Worm (Caenorhabditis elegans) whole organism, L3 larva: Measurements from ENCODE around the gene cyp-33C6.

Experiments used
- aly-2 ChIP-seq: fragments of 150-350 bp; optimal IDR thresholded peaks from 2 replicates; lab custom pipeline; 2014; ENCODE audit warnings: missing biosample characterization, missing genetic modification characterization
- ama-1 ChIP-seq: fragments of 150-350 bp; optimal IDR thresholded peaks from 2 replicates; lab custom pipeline; 2018
- egl-27 ChIP-seq: sonication (generic microtip); optimal IDR thresholded peaks from 4 replicates; lab custom pipeline; 2017; ENCODE audit warnings: missing biosample characterization, missing genetic modification reagents, missing genetic modification characterization
- elt-3 ChIP-seq, 3 experiments: fragments of 150-350 bp in 1 of 3; sonication (generic microtip) in 2 of 3; optimal IDR thresholded peaks; 2 replicates in 2 of 3; 4 replicates in 1 of 3; lab custom pipeline; 2014 to 2017; ENCODE audit warnings: missing biosample characterization in 3 of 3, missing genetic modification characterization in 3 of 3
- lin-15B ChIP-seq: fragments of 150-350 bp; optimal IDR thresholded peaks from 2 replicates; lab custom pipeline; 2014; ENCODE audit warnings: missing biosample characterization, missing genetic modification characterization
- lsy-12 ChIP-seq: sonication (generic microtip); optimal IDR thresholded peaks from 2 replicates; lab custom pipeline; 2016; ENCODE audit warnings: mild to moderate bottlenecking, missing genetic modification characterization, missing compliant biosample characterization
- nfya-1 ChIP-seq: sonication (generic microtip); optimal IDR thresholded peaks from 2 replicates; lab custom pipeline; 2017; ENCODE audit warnings: missing genetic modification characterization, mild to moderate bottlenecking, missing compliant biosample characterization, antibody characterized with exemption, moderate library complexity; ENCODE audit not compliant: insufficient read depth
- nhr-11 ChIP-seq: fragments of 150-350 bp; optimal IDR thresholded peaks from 2 replicates; lab custom pipeline; 2014; ENCODE audit warnings: missing biosample characterization, missing genetic modification characterization
- nhr-23 ChIP-seq: fragments of 150-350 bp; optimal IDR thresholded peaks from 2 replicates; lab custom pipeline; 2014; ENCODE audit warnings: missing biosample characterization, missing genetic modification reagents, missing genetic modification characterization
- nhr-237 ChIP-seq: fragments of 150-350 bp; optimal IDR thresholded peaks from 2 replicates; lab custom pipeline; 2014; ENCODE audit warnings: missing biosample characterization, missing genetic modification characterization

- TF ChIP-seq elt-3 (tag; optimal IDR thresholded peaks at IDR 0.05; lab: Kevin White, UChicago) (no peak), nhr-23 (peak; percentile 46), nfya-1 (peak; percentile 54), nhr-11 (no peak), egl-27 (tag; lab: Kevin White, UChicago) (no peak), aly-2 (tag; lab: Kevin White, UChicago) (no peak), nhr-237 (no peak), ama-1 (lab: Kevin White, UChicago) (no peak), lin-15B (peak; percentile 49), lsy-12 (tag; lab: Kevin White, UChicago) (no peak)
These were observed 32.3 kb upstream of the cyp-33C6 start, which contains the start of gene nhr-228 for ce11 chrV:2281499-2281898.
